Worm (Caenorhabditis elegans) whole organism, midembryonic: ENCODE data around the gene W02D7.12.

Source experiments
- flt-1 ChIP-seq: fragments of 200-800 bp; sonication (Bioruptor generic); IDR thresholded peaks from 2 replicates; pipeline ENCODE4 v1.3.6; 2022; ENCODE audit warnings: missing genetic modification characterization, missing compliant biosample characterization
- klf-2 ChIP-seq: fragments of 200-800 bp; sonication (Bioruptor generic); conservative IDR thresholded peaks from 2 replicates; pipeline ENCODE4 v1.3.6; 2022; ENCODE audit warnings: missing genetic modification reagents, missing genetic modification characterization, missing compliant biosample characterization
- med-1 ChIP-seq: sonication (generic microtip); optimal IDR thresholded peaks from 2 replicates; lab custom pipeline; 2017; ENCODE audit warnings: missing genetic modification characterization, mild to moderate bottlenecking, missing compliant biosample characterization, antibody characterized with exemption, missing genetic modification reagents; ENCODE audit not compliant: insufficient read depth
- ztf-23 ChIP-seq: fragments of 200-800 bp; sonication (Bioruptor generic); IDR thresholded peaks from 2 replicates; pipeline ENCODE4 v1.3.6; 2022; ENCODE audit warnings: missing genetic modification reagents, missing genetic modification characterization, missing compliant biosample characterization

ce11 chrV:8271995-8272394, 39.3 kb upstream of the W02D7.12 start, which contains the start of gene asp-5:
- TF ChIP-seq flt-1 (GFP tag; lab: Robert Waterston, UW) (no peak), klf-2 (GFP tag; lab: Robert Waterston, UW) (no peak), ztf-23 (GFP tag; lab: Robert Waterston, UW) (no peak), med-1 (GFP tag; lab: Kevin White, UChicago) (no peak)
